Worm (Caenorhabditis elegans): Measurements from ENCODE around the gene C43H6.6.

Gene C43H6.6

DNA sequence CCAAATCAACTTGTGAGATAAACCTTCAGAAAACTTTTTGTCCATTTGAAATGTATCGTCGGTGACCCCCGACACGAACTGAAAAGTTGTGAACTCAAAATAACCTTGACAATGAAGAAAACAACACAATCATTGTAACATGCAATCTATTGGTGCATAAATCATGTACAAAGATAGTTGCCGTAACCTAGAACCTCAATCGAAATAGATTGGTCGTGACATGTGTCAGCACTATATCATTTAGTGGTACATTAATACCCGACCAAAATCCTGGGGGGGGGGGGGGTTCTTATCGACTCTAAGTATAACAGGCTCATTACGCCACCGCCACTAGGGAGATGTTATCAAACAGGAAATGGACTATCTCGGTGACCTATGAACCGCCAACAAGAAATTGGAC is 31.8 kb downstream of the C43H6.6 start:
- TF ChIP-seq ama-1 (optimal IDR thresholded peaks at IDR 0.05) (no peak), ama-1 (GFP tag; optimal IDR thresholded peaks at IDR 0.05) (no peak), ets-4 (GFP tag; optimal IDR thresholded peaks at IDR 0.05) (no peak), him-1 (tag; optimal IDR thresholded peaks at IDR 0.05) (no peak), zfh-2 (GFP tag; conservative IDR thresholded peaks at IDR 0.05) (no peak), ztf-22 (GFP tag; optimal IDR thresholded peaks at IDR 0.05) (no peak), zim-3 (tag; optimal IDR thresholded peaks at IDR 0.05) (no peak), dox-1 (GFP tag; IDR thresholded peaks at IDR 0.05) (no peak), repo-1 (tag; optimal IDR thresholded peaks at IDR 0.05) (no peak), pha-4 (tag; optimal IDR thresholded peaks at IDR 0.05) (no peak), aptf-2 (GFP tag; conservative IDR thresholded peaks at IDR 0.05) (no peak), madf-6 (GFP tag; IDR thresholded peaks at IDR 0.05) (no peak), K11D2.4 (GFP tag; IDR thresholded peaks at IDR 0.05) (no peak), mel-28 (tag; optimal IDR thresholded peaks at IDR 0.05; ENCODE audit: borderline replicate concordance) (no peak), lsl-1 (GFP tag; optimal IDR thresholded peaks at IDR 0.05) (no peak), nhr-120 (GFP tag; IDR thresholded peaks at IDR 0.05) (no peak)

DNA sequence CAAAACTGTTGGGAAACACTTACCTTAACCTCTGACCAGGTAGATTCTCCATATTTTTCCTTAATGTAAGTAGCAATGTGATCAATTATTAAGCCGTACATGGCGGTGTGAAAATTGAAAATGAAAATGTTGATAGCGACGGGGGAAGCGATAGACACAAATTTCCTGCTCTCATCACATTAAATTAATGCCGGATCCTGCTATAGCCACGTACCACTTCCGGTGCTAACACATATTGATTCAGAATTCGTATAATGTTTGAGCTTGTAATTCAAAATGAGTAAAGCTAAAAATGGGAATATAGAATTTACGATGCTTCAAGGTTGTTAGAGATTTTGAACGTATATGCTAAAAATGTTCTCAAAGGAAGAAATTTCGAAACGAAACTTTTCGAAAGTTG is 32.3 kb downstream of the C43H6.6 start, which contains the start of gene gcy-31:
TSS of gene gcy-31 (minus strand) at position 101 of the 400 bp plus-strand sequence.
- TF ChIP-seq F37B4.10 (GFP tag; IDR thresholded peaks at IDR 0.05), result no peak
- no peak for TF ChIP-seq lin-26 (GFP tag; IDR thresholded peaks at IDR 0.05)
- no peak for TF ChIP-seq unc-130 (GFP tag; optimal IDR thresholded peaks at IDR 0.05)
- TF ChIP-seq aptf-3 (GFP tag; IDR thresholded peaks at IDR 0.05), result no peak
- no peak for TF ChIP-seq sdz-38 (tag; optimal IDR thresholded peaks at IDR 0.05)
- TF ChIP-seq C06A6.2 (GFP tag; conservative IDR thresholded peaks at IDR 0.05), result no peak
- no peak for TF ChIP-seq Y95B8A.8 (GFP tag; IDR thresholded peaks at IDR 0.05)
- no peak for TF ChIP-seq dox-1 (GFP tag; IDR thresholded peaks at IDR 0.05)
- no peak for TF ChIP-seq tbx-9 (tag; optimal IDR thresholded peaks at IDR 0.05; ENCODE audit: borderline replicate concordance)
- no peak for TF ChIP-seq unc-62 (GFP tag; optimal IDR thresholded peaks at IDR 0.05)
- no peak for TF ChIP-seq B0019.2 (GFP tag; conservative IDR thresholded peaks at IDR 0.05)
- no peak for TF ChIP-seq ztf-18 (tag; optimal IDR thresholded peaks at IDR 0.05)
- no peak for TF ChIP-seq nhr-80 (tag; optimal IDR thresholded peaks at IDR 0.05)
- TF ChIP-seq nhr-27 (tag; optimal IDR thresholded peaks at IDR 0.05), result no peak
- no peak for TF ChIP-seq nhr-120 (GFP tag; IDR thresholded peaks at IDR 0.05)
- TF ChIP-seq chd-7 (tag; optimal IDR thresholded peaks at IDR 0.05), result no peak
- TF ChIP-seq pbrm-1 (GFP tag; IDR thresholded peaks at IDR 0.05), result no peak
- no peak for TF ChIP-seq bed-1 (GFP tag; IDR thresholded peaks at IDR 0.05)

DNA sequence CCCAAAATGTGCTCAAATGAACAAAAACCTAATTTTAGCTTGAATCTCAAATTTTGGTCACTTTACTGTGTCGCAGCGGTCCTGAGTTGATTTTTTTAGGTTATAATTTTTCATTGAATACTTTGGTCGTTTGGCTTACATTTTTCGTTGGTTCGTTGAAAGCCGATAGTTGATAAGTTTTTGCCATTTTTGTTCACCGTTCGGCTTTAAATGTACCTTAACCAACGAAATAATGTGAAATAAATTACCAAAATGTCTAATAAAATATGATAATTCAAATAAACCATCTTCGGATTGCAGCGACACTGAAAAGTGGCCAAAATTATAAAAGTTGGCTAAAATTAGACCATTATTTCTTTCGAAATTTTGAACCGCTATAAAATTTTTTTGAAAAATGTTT is 35.2 kb downstream of the C43H6.6 start:
- no peak for TF ChIP-seq nhr-179 (tag; optimal IDR thresholded peaks at IDR 0.05)
- no peak for TF ChIP-seq die-1 (tag; optimal IDR thresholded peaks at IDR 0.05)
- no peak for TF ChIP-seq chd-7 (tag; optimal IDR thresholded peaks at IDR 0.05)
- TF ChIP-seq madf-6 (GFP tag; IDR thresholded peaks at IDR 0.05), result no peak
- no peak for TF ChIP-seq hlh-26 (GFP tag; conservative IDR thresholded peaks at IDR 0.05)

- TF ChIP-seq lag-1 (GFP tag; IDR thresholded peaks at IDR 0.05) (no peak), K12H6.12 (tag; optimal IDR thresholded peaks at IDR 0.05) (peak; percentile 54), lin-35 (GFP tag; optimal IDR thresholded peaks at IDR 0.05) (no peak), efl-1 (GFP tag; optimal IDR thresholded peaks at IDR 0.05) (no peak), hlh-12 (tag; optimal IDR thresholded peaks at IDR 0.05) (no peak), F55B11.4 (tag; optimal IDR thresholded peaks at IDR 0.05; ENCODE audit: borderline replicate concordance, insufficient read depth) (no peak), ceh-40 (GFP tag; IDR thresholded peaks at IDR 0.05) (no peak), ztf-18 (tag; optimal IDR thresholded peaks at IDR 0.05) (peak; percentile 29), aptf-2 (GFP tag; conservative IDR thresholded peaks at IDR 0.05) (no peak), nfya-2 (GFP tag; IDR thresholded peaks at IDR 0.05) (no peak), madf-10 (tag; optimal IDR thresholded peaks at IDR 0.05) (peak; percentile 10), mel-28 (tag; optimal IDR thresholded peaks at IDR 0.05; ENCODE audit: borderline replicate concordance) (no peak), ceh-100 (GFP tag; IDR thresholded peaks at IDR 0.05) (no peak), B0035.1 (tag; optimal IDR thresholded peaks at IDR 0.05) (no peak), C06A6.2 (GFP tag; conservative IDR thresholded peaks at IDR 0.05) (no peak), B0336.3 (GFP tag; IDR thresholded peaks at IDR 0.05) (no peak)
Observed at ce11 chrX:2432459-2432858, 37.4 kb downstream of the C43H6.6 start.

All from whole organism, young adult.